Worm (Caenorhabditis elegans): ENCODE data around the gene ptr-5.
"Not testable (repeated sequence)": the region's sequence is repeated elsewhere in the genome, so short reads cannot be mapped to it uniquely, and the experiment has no call there.

The ptr-5 gene

ce11 chrX:17318284-17318683 is at the start of gene ptr-5:
ptr-5 (plus strand) TSS chrX:17318584.
- no peak for TF ChIP-seq unc-62 (GFP tag; optimal IDR thresholded peaks at IDR 0.05)

- TF ChIP-seq unc-62 (GFP tag; optimal IDR thresholded peaks at IDR 0.05) = no peak
These were observed 30.0 kb upstream of the ptr-5 start for ce11 chrX:17288378-17288777.

- no peak for TF ChIP-seq unc-62 (GFP tag; optimal IDR thresholded peaks at IDR 0.05)
These were observed 24.4 kb upstream of the ptr-5 start for ce11 chrX:17294019-17294418.

ce11 chrX:17294728-17295127 is 23.7 kb upstream of the ptr-5 start, which contains the start of gene C33E10.8:
C33E10.8 (minus strand) TSS chrX:17294828.
- no peak for TF ChIP-seq unc-62 (GFP tag; optimal IDR thresholded peaks at IDR 0.05)

ce11 chrX:17297408-17297807 is 21.0 kb upstream of the ptr-5 start:
- TF ChIP-seq unc-62 (GFP tag; optimal IDR thresholded peaks at IDR 0.05) = no peak

- TF ChIP-seq unc-62 (GFP tag; optimal IDR thresholded peaks at IDR 0.05) = no peak
These were observed 17.6 kb upstream of the ptr-5 start for ce11 chrX:17300735-17301134.

- TF ChIP-seq unc-62 (GFP tag; optimal IDR thresholded peaks at IDR 0.05) = no peak
These were observed 16.5 kb upstream of the ptr-5 start, which contains the start of gene C33E10.10 for ce11 chrX:17301900-17302299. C33E10.10 (minus strand) TSS chrX:17302000.

- no peak for TF ChIP-seq unc-62 (GFP tag; optimal IDR thresholded peaks at IDR 0.05)
These were observed 16.0 kb upstream of the ptr-5 start, which contains the start of gene fbxa-120 for ce11 chrX:17302419-17302818. fbxa-120 (plus strand) TSS chrX:17302719.

- not testable (repeated sequence) for TF ChIP-seq unc-62 (GFP tag; optimal IDR thresholded peaks at IDR 0.05)
These were observed 13.5 kb upstream of the ptr-5 start, which contains the start of gene C33E10.1 for ce11 chrX:17304920-17305319. C33E10.1 (plus strand) TSS chrX:17305220.

- not testable (repeated sequence) for TF ChIP-seq unc-62 (GFP tag; optimal IDR thresholded peaks at IDR 0.05)
These were observed 7.6 kb upstream of the ptr-5 start, which contains the start of gene C53C11.4 for ce11 chrX:17310730-17311312. C53C11.4 (plus strand) TSS chrX:17310908.

ce11 chrX:17314948-17315347 is 3.4 kb upstream of the ptr-5 start:
- TF ChIP-seq unc-62 (GFP tag; optimal IDR thresholded peaks at IDR 0.05) = no peak

ce11 chrX:17320572-17320971 is 2.2 kb downstream of the ptr-5 start:
- TF ChIP-seq unc-62 (GFP tag; optimal IDR thresholded peaks at IDR 0.05) = no peak

ce11 chrX:17324954-17325353 is 6.6 kb downstream of the ptr-5 start:
- no peak for TF ChIP-seq unc-62 (GFP tag; optimal IDR thresholded peaks at IDR 0.05)

- TF ChIP-seq unc-62 (GFP tag; optimal IDR thresholded peaks at IDR 0.05) = no peak
These were observed 8.8 kb downstream of the ptr-5 start for ce11 chrX:17327226-17327625.

- no peak for TF ChIP-seq unc-62 (GFP tag; optimal IDR thresholded peaks at IDR 0.05)
These were observed 10.7 kb downstream of the ptr-5 start for ce11 chrX:17329075-17329474.

- no peak for TF ChIP-seq unc-62 (GFP tag; optimal IDR thresholded peaks at IDR 0.05)
These were observed 12.2 kb downstream of the ptr-5 start for ce11 chrX:17330574-17330973.

ce11 chrX:17333752-17334151 is 15.4 kb downstream of the ptr-5 start, which contains the start of gene C53C11.5:
C53C11.5 (plus strand) TSS chrX:17334052.
- no peak for TF ChIP-seq unc-62 (GFP tag; optimal IDR thresholded peaks at IDR 0.05)

ce11 chrX:17336354-17336753 is 18.0 kb downstream of the ptr-5 start, which contains the start of gene C53C11.2:
C53C11.2 (plus strand) TSS chrX:17336637.
- no peak for TF ChIP-seq unc-62 (GFP tag; optimal IDR thresholded peaks at IDR 0.05)

Data from whole organism, dauer.